Fruit fly (Drosophila melanogaster) whole organism, embryonic: Measurements from ENCODE around the gene CAHbeta.
A peak's percentile ranks its signal among the peaks of the same experiment; 100 is the strongest.

Source experiments
- Abd-B ChIP-seq: fragments of 200-800 bp; sonication (Bioruptor generic); optimal IDR thresholded peaks from 2 replicates; lab custom pipeline; 2018; ENCODE audit warnings: missing biosample characterization, mild to moderate bottlenecking, missing genetic modification characterization, moderate library complexity
- CG10274 ChIP-seq: fragments of 200-800 bp; sonication (Bioruptor generic); optimal IDR thresholded peaks from 3 replicates; lab custom pipeline; 2017; ENCODE audit warnings: missing biosample characterization, mild to moderate bottlenecking, missing genetic modification characterization
- CG10462 ChIP-seq: fragments of 200-800 bp; sonication (Bioruptor generic); optimal IDR thresholded peaks from 2 replicates; lab custom pipeline; 2016; ENCODE audit warnings: missing biosample characterization, missing genetic modification characterization
- CG10543 ChIP-seq: fragments of 200-800 bp; sonication (Bioruptor generic); optimal IDR thresholded peaks from 3 replicates; lab custom pipeline; 2017; ENCODE audit warnings: missing biosample characterization, mild to moderate bottlenecking, missing genetic modification characterization, moderate library complexity
- CG10959 ChIP-seq: fragments of 200-800 bp; sonication (Bioruptor generic); IDR thresholded peaks from 2 replicates; pipeline ENCODE4 v1.3.6; 2022; ENCODE audit warnings: missing biosample characterization, missing genetic modification characterization
- CG12104 ChIP-seq: fragments of 200-800 bp; sonication (Bioruptor generic); optimal IDR thresholded peaks from 3 replicates; lab custom pipeline; 2016; ENCODE audit warnings: missing biosample characterization, missing genetic modification characterization
- CG13424 ChIP-seq: fragments of 200-800 bp; sonication (Bioruptor generic); optimal IDR thresholded peaks from 2 replicates; lab custom pipeline; 2019; ENCODE audit warnings: missing biosample characterization, mild to moderate bottlenecking, missing genetic modification characterization, moderate library complexity
- CG13624 ChIP-seq: fragments of 200-800 bp; sonication (Bioruptor generic); optimal IDR thresholded peaks from 2 replicates; lab custom pipeline; 2016; ENCODE audit warnings: missing biosample characterization, missing genetic modification characterization
- CG15269 ChIP-seq: fragments of 200-800 bp; sonication (Bioruptor generic); optimal IDR thresholded peaks from 2 replicates; lab custom pipeline; 2018; ENCODE audit warnings: missing biosample characterization, mild to moderate bottlenecking, missing genetic modification characterization, moderate library complexity
- CG2116 ChIP-seq: fragments of 200-800 bp; sonication (Bioruptor generic); optimal IDR thresholded peaks from 3 replicates; lab custom pipeline; 2018; ENCODE audit warnings: missing biosample characterization, mild to moderate bottlenecking, missing genetic modification characterization
- CG30431 ChIP-seq: fragments of 200-800 bp; sonication (Bioruptor generic); optimal IDR thresholded peaks from 2 replicates; lab custom pipeline; 2017; ENCODE audit warnings: missing biosample characterization, missing genetic modification characterization
- CG3995 ChIP-seq: fragments of 200-800 bp; sonication (Bioruptor generic); optimal IDR thresholded peaks from 3 replicates; lab custom pipeline; 2016; ENCODE audit warnings: missing biosample characterization, missing genetic modification characterization
- CG4730 ChIP-seq: fragments of 200-800 bp; sonication (Bioruptor generic); IDR thresholded peaks from 2 replicates; pipeline ENCODE4 v1.3.6; 2022; ENCODE audit warnings: missing biosample characterization, missing genetic modification characterization
- CG6254 ChIP-seq: fragments of 200-800 bp; sonication (Bioruptor generic); optimal IDR thresholded peaks from 3 replicates; lab custom pipeline; 2017; ENCODE audit warnings: mild to moderate bottlenecking, missing biosample characterization, missing genetic modification reagents, missing genetic modification characterization
- CG6683 ChIP-seq: fragments of 200-800 bp; sonication (Bioruptor generic); optimal IDR thresholded peaks from 2 replicates; lab custom pipeline; 2017; ENCODE audit warnings: missing biosample characterization, mild to moderate bottlenecking, missing genetic modification characterization, missing genetic modification reagents
- CG6765 ChIP-seq: fragments of 200-800 bp; sonication (Bioruptor generic); optimal IDR thresholded peaks from 3 replicates; lab custom pipeline; 2017; ENCODE audit warnings: missing biosample characterization, mild to moderate bottlenecking, missing genetic modification characterization
- CG7556 ChIP-seq: fragments of 200-800 bp; sonication (Bioruptor generic); optimal IDR thresholded peaks from 2 replicates; lab custom pipeline; 2017; ENCODE audit warnings: missing biosample characterization, mild to moderate bottlenecking, missing genetic modification characterization
- CG8359 ChIP-seq: fragments of 200-800 bp; sonication (Bioruptor generic); optimal IDR thresholded peaks from 2 replicates; lab custom pipeline; 2017; ENCODE audit warnings: missing biosample characterization, mild to moderate bottlenecking, missing genetic modification characterization, borderline replicate concordance
- CG8478 ChIP-seq: fragments of >200 bp; optimal IDR thresholded peaks from 2 replicates; lab custom pipeline; 2018
- CG9215 ChIP-seq: fragments of 200-800 bp; sonication (Bioruptor generic); IDR thresholded peaks from 2 replicates; pipeline ENCODE4 v1.3.6; 2022; ENCODE audit warnings: missing biosample characterization, missing genetic modification characterization
- ERR ChIP-seq: fragments of 200-800 bp; sonication (Bioruptor generic); optimal IDR thresholded peaks from 2 replicates; lab custom pipeline; 2016; ENCODE audit warnings: missing biosample characterization, missing genetic modification characterization
- HHEX ChIP-seq: fragments of 200-800 bp; sonication (Bioruptor generic); optimal IDR thresholded peaks from 3 replicates; lab custom pipeline; 2017; ENCODE audit warnings: missing biosample characterization, mild to moderate bottlenecking, missing genetic modification characterization, missing genetic modification reagents
- Hey ChIP-seq: fragments of 200-800 bp; sonication (Bioruptor generic); optimal IDR thresholded peaks from 3 replicates; lab custom pipeline; 2018; ENCODE audit warnings: missing biosample characterization, mild to moderate bottlenecking, missing genetic modification characterization
- Max ChIP-seq: fragments of 200-800 bp; sonication (Bioruptor generic); optimal IDR thresholded peaks from 2 replicates; lab custom pipeline; 2016; ENCODE audit warnings: missing biosample characterization, mild to moderate bottlenecking, missing genetic modification characterization
- NC2β ChIP-seq: fragments of 200-800 bp; sonication (Bioruptor generic); optimal IDR thresholded peaks from 2 replicates; lab custom pipeline; 2016; ENCODE audit warnings: missing biosample characterization, missing genetic modification characterization
- NFAT ChIP-seq: fragments of 200-800 bp; sonication (Bioruptor generic); IDR thresholded peaks from 2 replicates; pipeline ENCODE4 v1.3.6; 2022; ENCODE audit warnings: missing biosample characterization, missing genetic modification characterization
- Oaz ChIP-seq: fragments of 200-800 bp; sonication (Bioruptor generic); IDR thresholded peaks from 2 replicates; pipeline ENCODE4 v1.3.6; 2022; ENCODE audit warnings: missing biosample characterization, missing genetic modification characterization
- Oli ChIP-seq: fragments of 200-800 bp; sonication (Bioruptor generic); optimal IDR thresholded peaks from 2 replicates; lab custom pipeline; 2018; ENCODE audit warnings: missing biosample characterization, mild to moderate bottlenecking, missing genetic modification characterization, moderate library complexity
- Poxn ChIP-seq: fragments of 200-800 bp; sonication (Bioruptor generic); IDR thresholded peaks from 2 replicates; pipeline ENCODE4 v1.3.6; 2022; ENCODE audit warnings: missing biosample characterization, missing genetic modification characterization
- Rfx ChIP-seq: fragments of 200-800 bp; sonication (Bioruptor generic); IDR thresholded peaks from 2 replicates; pipeline ENCODE4 v1.3.6; 2022; ENCODE audit warnings: missing biosample characterization, missing genetic modification characterization
- Sox102F ChIP-seq: fragments of 200-800 bp; sonication (Bioruptor generic); optimal IDR thresholded peaks from 2 replicates; lab custom pipeline; 2018; ENCODE audit warnings: missing biosample characterization, mild to moderate bottlenecking, missing genetic modification characterization, moderate library complexity
- cad ChIP-seq: fragments of >200 bp; optimal IDR thresholded peaks from 2 replicates; lab custom pipeline; 2017; ENCODE audit warnings: missing biosample characterization, missing genetic modification characterization
- ci ChIP-seq: fragments of 200-800 bp; sonication (Bioruptor generic); IDR thresholded peaks from 3 replicates; pipeline ENCODE4 v1.3.6; 2022; ENCODE audit warnings: missing biosample characterization, missing genetic modification characterization
- croc ChIP-seq: fragments of 200-800 bp; sonication (Bioruptor generic); conservative IDR thresholded peaks from 3 replicates; pipeline ENCODE4 v1.3.6; 2022; ENCODE audit warnings: missing biosample characterization, missing genetic modification characterization
- ems ChIP-seq: fragments of 200-800 bp; sonication (Bioruptor generic); optimal IDR thresholded peaks from 3 replicates; lab custom pipeline; 2016; ENCODE audit warnings: missing biosample characterization, missing genetic modification characterization
- ewg ChIP-seq: fragments of 200-800 bp; sonication (Bioruptor generic); optimal IDR thresholded peaks from 3 replicates; lab custom pipeline; 2017; ENCODE audit warnings: mild to moderate bottlenecking, missing biosample characterization, missing genetic modification reagents, missing genetic modification characterization
- fu2 ChIP-seq: fragments of 200-800 bp; sonication (Bioruptor generic); optimal IDR thresholded peaks from 2 replicates; lab custom pipeline; 2016; ENCODE audit warnings: missing biosample characterization, missing genetic modification characterization
- gem ChIP-seq: fragments of 200-800 bp; sonication (Bioruptor generic); optimal IDR thresholded peaks from 2 replicates; lab custom pipeline; 2019; ENCODE audit warnings: missing biosample characterization, mild to moderate bottlenecking, missing genetic modification characterization, moderate library complexity
- grn ChIP-seq: fragments of 200-800 bp; sonication (Bioruptor generic); optimal IDR thresholded peaks from 3 replicates; lab custom pipeline; 2017; ENCODE audit warnings: missing biosample characterization, missing genetic modification characterization
- her ChIP-seq: fragments of 200-800 bp; sonication (Bioruptor generic); optimal IDR thresholded peaks from 2 replicates; lab custom pipeline; 2016; ENCODE audit warnings: missing biosample characterization, missing genetic modification characterization
- inv ChIP-seq: fragments of 200-800 bp; sonication (Bioruptor generic); IDR thresholded peaks from 2 replicates; pipeline ENCODE4 v1.3.6; 2022; ENCODE audit warnings: missing biosample characterization, missing genetic modification characterization; ENCODE audit not compliant: partially characterized antibody
- kni ChIP-seq: fragments of 200-800 bp; sonication (Bioruptor generic); optimal IDR thresholded peaks from 3 replicates; lab custom pipeline; 2017; ENCODE audit warnings: mild to moderate bottlenecking, missing biosample characterization, missing genetic modification reagents, missing genetic modification characterization
- lola ChIP-seq, 3 experiments: fragments of >200 bp in 2 of 3; fragments of 200-800 bp in 1 of 3; sonication (Bioruptor generic) in 1 of 3; optimal IDR thresholded peaks; 2 replicates each; lab custom pipeline; 2017 to 2019; ENCODE audit warnings: missing biosample characterization in 3 of 3, missing genetic modification characterization in 3 of 3, mild to moderate bottlenecking in 1 of 3, moderate library complexity in 1 of 3
- otp ChIP-seq: fragments of 200-800 bp; sonication (Bioruptor generic); IDR thresholded peaks from 3 replicates; pipeline ENCODE4, ENCODE4 v1.3.6; 2022; ENCODE audit warnings: missing biosample characterization, missing genetic modification characterization
- repo ChIP-seq: fragments of 200-800 bp; sonication (Bioruptor generic); optimal IDR thresholded peaks from 2 replicates; lab custom pipeline; 2016; ENCODE audit warnings: missing biosample characterization, missing genetic modification characterization
- sisA ChIP-seq: fragments of 200-800 bp; sonication (Bioruptor generic); IDR thresholded peaks from 2 replicates; pipeline ENCODE4 v1.3.6; 2022; ENCODE audit warnings: missing biosample characterization, missing genetic modification characterization
- tap ChIP-seq: fragments of 200-800 bp; optimal IDR thresholded peaks from 3 replicates; lab custom pipeline; 2019; ENCODE audit warnings: missing biosample characterization, mild to moderate bottlenecking, missing genetic modification characterization, moderate library complexity
- tgo ChIP-seq: fragments of 200-800 bp; sonication (Bioruptor generic); IDR thresholded peaks from 3 replicates; pipeline ENCODE4 v1.3.6; 2022; ENCODE audit warnings: missing biosample characterization, missing genetic modification characterization
- tup ChIP-seq: fragments of 200-800 bp; sonication (Bioruptor generic); optimal IDR thresholded peaks from 2 replicates; lab custom pipeline; 2016; ENCODE audit warnings: missing biosample characterization, mild to moderate bottlenecking, missing genetic modification characterization, moderate library complexity
- usp ChIP-seq: fragments of >200 bp; optimal IDR thresholded peaks from 2 replicates; lab custom pipeline; 2017; ENCODE audit warnings: missing biosample characterization, missing genetic modification characterization
- wdn ChIP-seq: fragments of 200-800 bp; sonication (Bioruptor generic); IDR thresholded peaks from 2 replicates; pipeline ENCODE4 v1.3.6; 2022; ENCODE audit warnings: missing biosample characterization, missing genetic modification characterization
- zfh1 ChIP-seq: fragments of 200-800 bp; sonication (Bioruptor generic); IDR thresholded peaks from 3 replicates; pipeline ENCODE4 v1.3.6; 2022; ENCODE audit warnings: missing biosample characterization, missing genetic modification characterization

The CAHbeta gene

dm6 chr3R:8944866-8945265, 35.8 kb upstream of the CAHbeta start, which contains the start of gene CG11964 (continued):
- peak; percentile 43 for TF ChIP-seq sisA (GFP tag; lab: Robert Waterston, UW)
- TF ChIP-seq ems (GFP tag; lab: Kevin White, UChicago) = peak; percentile 53
- no peak for TF ChIP-seq tup (GFP tag; lab: Kevin White, UChicago)
- TF ChIP-seq Hey (tag; lab: Kevin White, UChicago) = no peak
- TF ChIP-seq HHEX (GFP tag; lab: Kevin White, UChicago) = no peak
- TF ChIP-seq lola (GFP tag; optimal IDR thresholded peaks at IDR 0.05; lab: Kevin White, UChicago) = peak in 1 of 3 experiments; percentile 48
- no peak for TF ChIP-seq CG10274 (GFP tag; lab: Kevin White, UChicago)
- peak; percentile 67 for TF ChIP-seq gem
- TF ChIP-seq Abd-B (GFP tag; lab: Kevin White, UChicago) = peak; percentile 69
- no peak for TF ChIP-seq CG6254 (GFP tag; lab: Kevin White, UChicago)
- no peak for TF ChIP-seq CG8478 (lab: Kevin White, UChicago)
- no peak for TF ChIP-seq usp
- TF ChIP-seq cad (GFP tag; lab: Kevin White, UChicago) = no peak
- peak; percentile 85 for TF ChIP-seq CG3995 (GFP tag; lab: Kevin White, UChicago)
- TF ChIP-seq CG30431 (GFP tag; lab: Kevin White, UChicago) = no peak
- peak; percentile 64 for TF ChIP-seq CG13424 (tag; lab: Kevin White, UChicago)
- peak; percentile 64; the same call in 2 of the 3 replicates for TF ChIP-seq ci (GFP tag; lab: Robert Waterston, UW)
- TF ChIP-seq NC2β (GFP tag; lab: Kevin White, UChicago) = peak; percentile 39
- TF ChIP-seq tap (tag; lab: Kevin White, UChicago) = peak; percentile 48
- peak; percentile 67 for TF ChIP-seq NFAT (GFP tag; lab: Robert Waterston, UW)
- TF ChIP-seq kni (GFP tag; lab: Kevin White, UChicago) = no peak
- TF ChIP-seq CG10959 (GFP tag; lab: Robert Waterston, UW) = peak; percentile 100
- TF ChIP-seq Max (GFP tag; lab: Kevin White, UChicago) = peak; percentile 78
- TF ChIP-seq CG7556 (GFP tag; lab: Kevin White, UChicago) = no peak
- TF ChIP-seq ewg (GFP tag; lab: Kevin White, UChicago) = peak; percentile 28
- TF ChIP-seq grn = no peak
- TF ChIP-seq CG6683 (GFP tag; lab: Kevin White, UChicago) = no peak
- TF ChIP-seq wdn (GFP tag; lab: Robert Waterston, UW) = peak; percentile 55
- peak; percentile 80 for TF ChIP-seq tgo
- peak; percentile 59 for TF ChIP-seq ERR (GFP tag; lab: Kevin White, UChicago)
- peak; percentile 100 for TF ChIP-seq inv (GFP tag; lab: Robert Waterston, UW)
- peak; percentile 80 for TF ChIP-seq Rfx (GFP tag; lab: Robert Waterston, UW)
- peak; percentile 62 for TF ChIP-seq CG2116 (GFP tag; lab: Kevin White, UChicago)
- TF ChIP-seq zfh1 = peak; percentile 36; the same call in 1 of the 3 replicates
- TF ChIP-seq Sox102F = no peak
- TF ChIP-seq otp (GFP tag; lab: Robert Waterston, UW) = no peak
- TF ChIP-seq CG6765 (GFP tag; lab: Kevin White, UChicago) = no peak
- TF ChIP-seq Oli = no peak
- TF ChIP-seq CG13624 (GFP tag; lab: Kevin White, UChicago) = peak; percentile 67
- TF ChIP-seq CG12104 (GFP tag; lab: Kevin White, UChicago) = no peak
- TF ChIP-seq croc = no peak
- TF ChIP-seq fu2 = peak; percentile 60
- no peak for TF ChIP-seq CG8359
- no peak for TF ChIP-seq CG10462 (GFP tag; lab: Kevin White, UChicago)
- no peak for TF ChIP-seq CG10543 (GFP tag; lab: Kevin White, UChicago)
- TF ChIP-seq repo (GFP tag; lab: Kevin White, UChicago) = peak; percentile 41
- TF ChIP-seq her (GFP tag; lab: Kevin White, UChicago) = peak; percentile 54
- peak; percentile 43 for TF ChIP-seq CG9215
- no peak for TF ChIP-seq CG4730 (GFP tag; lab: Robert Waterston, UW)
- TF ChIP-seq Poxn (GFP tag; lab: Robert Waterston, UW) = no peak
- TF ChIP-seq CG15269 (tag; lab: Kevin White, UChicago) = peak; percentile 45
- no peak for TF ChIP-seq Oaz
